Fruit fly (Drosophila melanogaster): Measurements from ENCODE around the gene heca.
A peak's percentile ranks its signal among the peaks of the same experiment; 100 is the strongest.

The heca gene

dm6 chr3R:30272858-30273379 is 4.8 kb upstream of the heca start:
- TF ChIP-seq CG3995 (GFP tag; optimal IDR thresholded peaks at IDR 0.05) (no peak), esg (GFP tag; conservative IDR thresholded peaks at IDR 0.05) (no peak), CG15479 (GFP tag; optimal IDR thresholded peaks at IDR 0.05) (peak; percentile 84), seq (GFP tag; IDR thresholded peaks at IDR 0.05) (no peak), psq (GFP tag; optimal IDR thresholded peaks at IDR 0.05) (no peak), CG17912 (GFP tag; optimal IDR thresholded peaks at IDR 0.05) (no peak), zfh1 (GFP tag; IDR thresholded peaks at IDR 0.05) (no peak), wek (GFP tag; optimal IDR thresholded peaks at IDR 0.05) (no peak), CG1832 (GFP tag; optimal IDR thresholded peaks at IDR 0.05) (peak; percentile 54), Aef1 (GFP tag; IDR thresholded peaks at IDR 0.05) (no peak), prd (optimal IDR thresholded peaks at IDR 0.05) (no peak), prd (GFP tag; IDR thresholded peaks at IDR 0.05) (no peak), vnd (GFP tag; IDR thresholded peaks at IDR 0.05; ENCODE audit: partially characterized antibody) (0 out of 3 replicates have a peak, but pooled peaks have one; percentile 14), Mrtf (GFP tag; IDR thresholded peaks at IDR 0.05) (no peak), BEAF-32 (GFP tag; optimal IDR thresholded peaks at IDR 0.05) (no peak), ewg (GFP tag; optimal IDR thresholded peaks at IDR 0.05) (peak; percentile 42), CG13296 (GFP tag; optimal IDR thresholded peaks at IDR 0.05) (no peak), Hand (GFP tag; optimal IDR thresholded peaks at IDR 0.05) (no peak), klu (GFP tag; IDR thresholded peaks at IDR 0.05) (no peak), z (GFP tag; IDR thresholded peaks at IDR 0.05) (no peak), CG2875 (GFP tag; optimal IDR thresholded peaks at IDR 0.05) (no peak), CG9437 (GFP tag; optimal IDR thresholded peaks at IDR 0.05) (no peak), Hr3 (GFP tag; optimal IDR thresholded peaks at IDR 0.05) (no peak), CG31388 (GFP tag; optimal IDR thresholded peaks at IDR 0.05) (no peak), Trl (optimal IDR thresholded peaks at IDR 0.05) (peak; percentile 6 to 72), Trl (GFP tag; optimal IDR thresholded peaks at IDR 0.05) (no peak), Poxn (GFP tag; IDR thresholded peaks at IDR 0.05) (0 out of 2 replicates have a peak, but pooled peaks have one; percentile 4), CG8765 (GFP tag; IDR thresholded peaks at IDR 0.05) (no peak), chinmo (GFP tag; IDR thresholded peaks at IDR 0.05; ENCODE audit: partially characterized antibody) (no peak), Oli (tag; optimal IDR thresholded peaks at IDR 0.05) (no peak), bcd (GFP tag; optimal IDR thresholded peaks at IDR 0.05) (no peak), CG4617 (GFP tag; optimal IDR thresholded peaks at IDR 0.05; ENCODE audit: borderline replicate concordance) (no peak), bbx (GFP tag; IDR thresholded peaks at IDR 0.05; ENCODE audit: partially characterized antibody) (peak; percentile 35; the same call in 1 of the 2 replicates), Dip3 (GFP tag; optimal IDR thresholded peaks at IDR 0.05) (no peak), HLH54F (GFP tag; optimal IDR thresholded peaks at IDR 0.05) (no peak), ham (GFP tag; IDR thresholded peaks at IDR 0.05) (no peak), Nf-YC (tag; optimal IDR thresholded peaks at IDR 0.05) (peak; percentile 24), gce (GFP tag; IDR thresholded peaks at IDR 0.05) (no peak), az2 (GFP tag; optimal IDR thresholded peaks at IDR 0.05) (no peak), CG42726 (GFP tag; IDR thresholded peaks at IDR 0.05; ENCODE audit: partially characterized antibody) (no peak), dati (GFP tag; IDR thresholded peaks at IDR 0.05) (no peak), cg (GFP tag; optimal IDR thresholded peaks at IDR 0.05) (peak; percentile 42), Chrac-16 (GFP tag; optimal IDR thresholded peaks at IDR 0.05) (no peak), CG7987 (GFP tag; optimal IDR thresholded peaks at IDR 0.05) (no peak), nmo (GFP tag; optimal IDR thresholded peaks at IDR 0.05) (no peak), hkb (optimal IDR thresholded peaks at IDR 0.05) (no peak), hkb (GFP tag; IDR thresholded peaks at IDR 0.05) (no peak), Deaf1 (tag; optimal IDR thresholded peaks at IDR 0.05) (peak; percentile 71), Adf1 (GFP tag; IDR thresholded peaks at IDR 0.05) (peak; percentile 50; the same call in 1 of the 2 replicates), so (GFP tag; IDR thresholded peaks at IDR 0.05) (no peak), CG5180 (GFP tag; optimal IDR thresholded peaks at IDR 0.05) (peak; percentile 94), usp (GFP tag; optimal IDR thresholded peaks at IDR 0.05) (no peak)
